Fruit fly (Drosophila melanogaster): ENCODE data around the gene CG14736.

CG14736 gene

DNA sequence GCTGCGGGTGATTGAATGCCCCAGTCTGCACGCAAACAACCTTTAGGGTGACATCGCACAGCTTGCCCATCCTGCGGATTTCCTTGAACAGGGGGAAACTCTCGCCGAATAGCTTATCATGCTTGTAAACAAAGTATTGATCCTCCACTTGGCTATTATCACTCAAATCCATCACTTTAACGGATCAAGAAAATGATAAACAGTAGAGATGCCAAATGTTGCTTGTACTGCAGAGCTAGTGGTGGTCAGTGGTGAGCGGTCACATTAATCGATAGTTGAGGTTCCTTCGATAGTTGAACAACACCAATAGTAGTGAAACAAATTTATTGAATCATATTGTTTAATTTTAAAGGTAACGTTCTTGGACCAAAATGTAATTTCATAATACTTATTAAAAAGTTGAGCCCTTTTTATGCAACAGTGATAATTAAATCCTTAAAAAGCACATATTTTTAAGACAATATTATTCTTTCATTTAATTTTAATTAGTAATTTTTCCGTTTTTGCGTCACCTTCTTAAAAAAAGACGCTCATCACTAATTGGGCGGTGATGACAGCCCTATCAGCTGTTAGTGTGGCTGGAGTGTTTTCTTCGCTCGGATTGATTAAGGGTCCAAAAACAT is 30.0 kb upstream of the CG14736 start, which contains the start of the genes KLHL18 and GCC185:
KLHL18 (minus strand) TSS at position 233 of the 623 bp plus-strand sequence.
GCC185 (plus strand) TSS at position 571 of the 623 bp plus-strand sequence.
- TF ChIP-seq CTCF (GFP tag; optimal IDR thresholded peaks at IDR 0.05) (no peak), yki (optimal IDR thresholded peaks at IDR 0.05) (no peak), CG12299 (tag; optimal IDR thresholded peaks at IDR 0.05) (peak; percentile 16), luna (GFP tag; optimal IDR thresholded peaks at IDR 0.05) (no peak), ap (GFP tag; IDR thresholded peaks at IDR 0.05) (0 out of 2 replicates have a peak, but pooled peaks have one; percentile 10), HLH3B (GFP tag; IDR thresholded peaks at IDR 0.05) (peak; percentile 61; the same call in 1 of the 2 replicates), tap (tag; optimal IDR thresholded peaks at IDR 0.05) (no peak), chinmo (GFP tag; IDR thresholded peaks at IDR 0.05; ENCODE audit: partially characterized antibody) (0 out of 4 replicates have a peak, but pooled peaks have one; percentile 44), sens-2 (GFP tag; IDR thresholded peaks at IDR 0.05) (no peak), Mes4 (GFP tag; optimal IDR thresholded peaks at IDR 0.05) (no peak), CG7372 (GFP tag; IDR thresholded peaks at IDR 0.05) (peak; percentile 64), pzg (GFP tag; optimal IDR thresholded peaks at IDR 0.05) (peak; percentile 42), Six4 (GFP tag; optimal IDR thresholded peaks at IDR 0.05) (peak; percentile 64), zf30C (GFP tag; optimal IDR thresholded peaks at IDR 0.05) (no peak), seq (GFP tag; IDR thresholded peaks at IDR 0.05) (no peak), CG12744 (GFP tag; optimal IDR thresholded peaks at IDR 0.05) (peak; percentile 52), pb (GFP tag; optimal IDR thresholded peaks at IDR 0.05) (no peak), Dfd (GFP tag; optimal IDR thresholded peaks at IDR 0.05) (no peak), NFAT (GFP tag; IDR thresholded peaks at IDR 0.05) (0 out of 2 replicates have a peak, but pooled peaks have one; percentile 37), CG10366 (GFP tag; IDR thresholded peaks at IDR 0.05) (peak; percentile 52; the same call in 1 of the 2 replicates), Spps (tag; optimal IDR thresholded peaks at IDR 0.05) (peak; percentile 45), Usf (GFP tag; optimal IDR thresholded peaks at IDR 0.05) (peak; percentile 59), Sox102F (GFP tag; optimal IDR thresholded peaks at IDR 0.05) (peak; percentile 62), al (GFP tag; IDR thresholded peaks at IDR 0.05) (peak; percentile 83), knrl (GFP tag; IDR thresholded peaks at IDR 0.05; ENCODE audit: partially characterized antibody) (peak; percentile 93), nmo (GFP tag; optimal IDR thresholded peaks at IDR 0.05) (peak; percentile 91), Nf-YA (GFP tag; IDR thresholded peaks at IDR 0.05) (no peak), CG14014 (GFP tag; IDR thresholded peaks at IDR 0.05) (no peak; the same call in 1 of the 2 replicates), CG7271 (tag; optimal IDR thresholded peaks at IDR 0.05) (no peak), CG11093 (GFP tag; IDR thresholded peaks at IDR 0.05) (peak; percentile 66; the same call in 2 of the 3 replicates), danr (GFP tag; IDR thresholded peaks at IDR 0.05) (no peak), Hr39 (optimal IDR thresholded peaks at IDR 0.05) (no peak), nerfin-1 (tag; optimal IDR thresholded peaks at IDR 0.05) (peak; percentile 63), slbo (GFP tag; IDR thresholded peaks at IDR 0.05) (peak; percentile 89), CG15479 (GFP tag; optimal IDR thresholded peaks at IDR 0.05) (no peak), wor (GFP tag; IDR thresholded peaks at IDR 0.05) (no peak), inv (GFP tag; IDR thresholded peaks at IDR 0.05; ENCODE audit: partially characterized antibody) (peak; percentile 79), CG7963 (GFP tag; IDR thresholded peaks at IDR 0.05; ENCODE audit: partially characterized antibody) (no peak), sqz (GFP tag; optimal IDR thresholded peaks at IDR 0.05) (no peak), slp2 (GFP tag; optimal IDR thresholded peaks at IDR 0.05) (peak; percentile 3), CG1792 (GFP tag; optimal IDR thresholded peaks at IDR 0.05) (peak; percentile 54), CG15073 (GFP tag; optimal IDR thresholded peaks at IDR 0.05) (peak; percentile 17), CG15269 (tag; optimal IDR thresholded peaks at IDR 0.05) (no peak), Doc3 (GFP tag; IDR thresholded peaks at IDR 0.05; ENCODE audit: partially characterized antibody) (peak; percentile 68; the same call in 2 of the 3 replicates), CG43689 (GFP tag; IDR thresholded peaks at IDR 0.05) (no peak), pros (GFP tag; optimal IDR thresholded peaks at IDR 0.05) (no peak), schlank (tag; optimal IDR thresholded peaks at IDR 0.05) (peak; percentile 11), dm (GFP tag; optimal IDR thresholded peaks at IDR 0.05) (peak; percentile 20), grn (GFP tag; optimal IDR thresholded peaks at IDR 0.05) (peak; percentile 32), CkIIα-i1 (GFP tag; IDR thresholded peaks at IDR 0.05) (no peak), ken (GFP tag; IDR thresholded peaks at IDR 0.05) (0 out of 3 replicates have a peak, but pooled peaks have one; percentile 61), CG10565 (GFP tag; optimal IDR thresholded peaks at IDR 0.05) (no peak)
